Fruit fly (Drosophila melanogaster) whole organism, wandering third instar larva: Measurements from ENCODE around the gene Jhbp3.

ENCODE experiments used
- Abd-B ChIP-seq: fragments of >200 bp; optimal IDR thresholded peaks from 2 replicates; lab custom pipeline; 2017; ENCODE audit warnings: missing biosample characterization, missing genetic modification characterization
- CG9705 ChIP-seq: fragments of 200-800 bp; sonication (Bioruptor generic); optimal IDR thresholded peaks from 2 replicates; lab custom pipeline; 2018; ENCODE audit warnings: missing biosample characterization, mild to moderate bottlenecking, missing genetic modification characterization
- Hr78 ChIP-seq: fragments of >200 bp; optimal IDR thresholded peaks from 2 replicates; lab custom pipeline; 2017; ENCODE audit warnings: missing biosample characterization, missing genetic modification characterization
- Myc ChIP-seq: fragments of >200 bp; optimal IDR thresholded peaks from 2 replicates; lab custom pipeline; 2017
- brk ChIP-seq: fragments of 200-800 bp; sonication (Bioruptor generic); optimal IDR thresholded peaks from 2 replicates; lab custom pipeline; 2016; ENCODE audit warnings: missing biosample characterization, mild to moderate bottlenecking, missing genetic modification characterization
- h ChIP-seq: fragments of 200-800 bp; sonication (Bioruptor generic); optimal IDR thresholded peaks from 3 replicates; lab custom pipeline; 2016; ENCODE audit warnings: missing biosample characterization, mild to moderate bottlenecking, missing genetic modification characterization
- psq ChIP-seq: fragments of 200-800 bp; sonication (Bioruptor generic); optimal IDR thresholded peaks from 3 replicates; lab custom pipeline; 2017; ENCODE audit warnings: missing biosample characterization, mild to moderate bottlenecking, missing genetic modification characterization, moderate library complexity

DNA sequence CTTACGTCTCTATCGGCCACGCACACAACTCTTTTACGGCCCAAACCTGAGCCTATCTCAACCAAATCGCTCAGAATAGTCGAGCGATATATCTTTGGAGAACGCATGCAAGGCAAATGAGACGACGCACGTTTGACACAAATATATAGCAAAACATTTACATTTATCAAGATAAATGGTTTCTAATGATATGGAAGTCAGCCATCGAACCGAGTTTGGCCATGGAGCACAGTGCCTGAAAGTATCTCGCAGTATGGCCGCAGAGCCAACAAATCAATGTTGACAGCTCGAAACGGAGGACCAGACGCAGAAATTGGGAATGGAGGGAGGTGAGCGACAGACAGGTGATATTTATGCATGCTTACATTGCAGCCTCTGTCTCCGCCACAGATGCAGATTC lies 32.4 kb upstream of the Jhbp3 start:
- TF ChIP-seq Myc, result no peak
- TF ChIP-seq brk (GFP tag; lab: Kevin White, UChicago), result no peak
- no peak for TF ChIP-seq Hr78 (GFP tag; lab: Kevin White, UChicago)
- TF ChIP-seq Abd-B (GFP tag; lab: Kevin White, UChicago), result no peak
- TF ChIP-seq h (GFP tag; lab: Kevin White, UChicago), result no peak
- TF ChIP-seq psq, result no peak
- no peak for TF ChIP-seq CG9705
